Worm (Caenorhabditis elegans) whole organism, L1 larva: ENCODE results near the gene mltn-10.

ENCODE experiments used
- C34B4.2 ChIP-seq: sonication (generic microtip); optimal IDR thresholded peaks from 2 replicates; lab custom pipeline; 2017; ENCODE audit warnings: mild to moderate bottlenecking, missing genetic modification characterization, missing compliant biosample characterization
- Y116A8C.19 ChIP-seq: sonication (generic microtip); optimal IDR thresholded peaks from 2 replicates; lab custom pipeline; 2016; ENCODE audit warnings: missing compliant biosample characterization, missing genetic modification characterization, borderline replicate concordance
- aha-1 ChIP-seq: fragments of 150-350 bp; optimal IDR thresholded peaks from 2 replicates; lab custom pipeline; 2014; ENCODE audit warnings: missing biosample characterization, missing genetic modification characterization
- alr-1 ChIP-seq: fragments of 200-800 bp; sonication (Bioruptor generic); optimal IDR thresholded peaks from 2 replicates; lab custom pipeline; 2018; ENCODE audit warnings: borderline replicate concordance, mild to moderate bottlenecking, missing genetic modification characterization, missing compliant biosample characterization
- aly-2 ChIP-seq: fragments of 150-350 bp; optimal IDR thresholded peaks from 2 replicates; lab custom pipeline; 2014; ENCODE audit warnings: missing biosample characterization, missing genetic modification characterization
- ama-1 ChIP-seq: fragments of 150-350 bp; optimal IDR thresholded peaks from 2 replicates; lab custom pipeline; 2014
- blmp-1 ChIP-seq: fragments of 150-350 bp; optimal IDR thresholded peaks from 2 replicates; lab custom pipeline; 2014; ENCODE audit warnings: missing biosample characterization, missing genetic modification characterization
- ceh-63 ChIP-seq: fragments of 200-800 bp; sonication (Bioruptor generic); optimal IDR thresholded peaks from 2 replicates; lab custom pipeline; 2018; ENCODE audit warnings: mild to moderate bottlenecking, missing genetic modification characterization, missing compliant biosample characterization
- ceh-88 ChIP-seq: fragments of 200-800 bp; sonication (Bioruptor generic); IDR thresholded peaks from 2 replicates; pipeline ENCODE4 v1.3.6; 2022; ENCODE audit warnings: missing genetic modification characterization, missing compliant biosample characterization
- ces-1 ChIP-seq: fragments of 150-350 bp; optimal IDR thresholded peaks from 2 replicates; lab custom pipeline; 2014; ENCODE audit warnings: missing biosample characterization, missing genetic modification reagents, missing genetic modification characterization
- dpl-1 ChIP-seq, 3 experiments: fragments of 150-350 bp in 2 of 3; sonication (generic microtip) in 1 of 3; optimal IDR thresholded peaks; 2 replicates each; lab custom pipeline; 2014 to 2017; ENCODE audit warnings: missing biosample characterization in 3 of 3, missing genetic modification characterization in 3 of 3, missing genetic modification reagents in 3 of 3
- dsc-1 ChIP-seq: sonication (generic microtip); optimal IDR thresholded peaks from 2 replicates; lab custom pipeline; 2016; ENCODE audit warnings: mild to moderate bottlenecking, missing genetic modification characterization, missing compliant biosample characterization
- efl-1 ChIP-seq, 4 experiments: fragments of 150-350 bp; optimal IDR thresholded peaks in 3 of 4; peaks in 1 of 4; 1 replicate in 1 of 4; 2 replicates in 3 of 4; lab custom pipeline; 2014; ENCODE audit warnings: missing biosample characterization in 2 of 4, missing genetic modification characterization in 2 of 4, missing genetic modification reagents in 2 of 4
- egl-27 ChIP-seq, 2 experiments: fragments of 150-350 bp in 1 of 2; sonication (generic microtip); optimal IDR thresholded peaks; 3 replicates each; lab custom pipeline; 2017 to 2018; ENCODE audit warnings: missing biosample characterization in 2 of 2, missing genetic modification characterization in 2 of 2, missing genetic modification reagents in 2 of 2
- elt-2 ChIP-seq: sonication (generic microtip); optimal IDR thresholded peaks from 2 replicates; lab custom pipeline; 2016; ENCODE audit warnings: missing genetic modification characterization, mild to moderate bottlenecking, inconsistent platforms, missing compliant biosample characterization, missing genetic modification reagents
- elt-3 ChIP-seq, 6 experiments: fragments of 150-350 bp in 1 of 6; sonication (generic microtip); optimal IDR thresholded peaks; 2 replicates each; lab custom pipeline; 2017 to 2018; ENCODE audit warnings: missing biosample characterization in 6 of 6, missing genetic modification characterization in 6 of 6, inconsistent platforms in 1 of 6
- fos-1 ChIP-seq: fragments of 150-350 bp; optimal IDR thresholded peaks from 2 replicates; lab custom pipeline; 2014; ENCODE audit warnings: missing biosample characterization, missing genetic modification characterization
- grh-1 ChIP-seq: fragments of 200-800 bp; sonication (Bioruptor generic); IDR thresholded peaks from 2 replicates; pipeline ENCODE4 v1.3.6; 2022; ENCODE audit warnings: missing genetic modification reagents, missing genetic modification characterization, missing compliant biosample characterization
- hlh-17 ChIP-seq: fragments of 200-800 bp; sonication (Bioruptor generic); optimal IDR thresholded peaks from 2 replicates; lab custom pipeline; 2018; ENCODE audit warnings: missing genetic modification characterization, mild to moderate bottlenecking, missing compliant biosample characterization, moderate library complexity, borderline replicate concordance
- hlh-4 ChIP-seq: sonication (generic microtip); optimal IDR thresholded peaks from 2 replicates; lab custom pipeline; 2016; ENCODE audit warnings: mild to moderate bottlenecking, missing genetic modification characterization, missing compliant biosample characterization
- hpl-2 ChIP-seq: fragments of 150-350 bp; optimal IDR thresholded peaks from 2 replicates; lab custom pipeline; 2014; ENCODE audit warnings: missing biosample characterization, missing genetic modification reagents, missing genetic modification characterization
- irx-1 ChIP-seq: sonication (generic microtip); optimal IDR thresholded peaks from 2 replicates; lab custom pipeline; 2016; ENCODE audit warnings: missing genetic modification characterization, missing compliant biosample characterization
- isw-1 ChIP-seq: fragments of 200-800 bp; sonication (Bioruptor generic); IDR thresholded peaks from 2 replicates; pipeline ENCODE4 v1.3.6; 2022; ENCODE audit warnings: missing genetic modification characterization, missing compliant biosample characterization
- lin-13 ChIP-seq: fragments of 150-350 bp; optimal IDR thresholded peaks from 2 replicates; lab custom pipeline; 2014; ENCODE audit warnings: missing biosample characterization, missing genetic modification reagents, missing genetic modification characterization
- lin-15B ChIP-seq: fragments of 150-350 bp; sonication (generic microtip); optimal IDR thresholded peaks from 3 replicates; lab custom pipeline; 2014; ENCODE audit warnings: missing biosample characterization, missing genetic modification characterization
- lir-3 ChIP-seq: sonication (generic microtip); optimal IDR thresholded peaks from 2 replicates; lab custom pipeline; 2016; ENCODE audit warnings: mild to moderate bottlenecking, missing genetic modification characterization, moderate library complexity, missing compliant biosample characterization; ENCODE audit not compliant: poor library complexity
- lsy-2 ChIP-seq, 2 experiments: fragments of 150-350 bp; optimal IDR thresholded peaks; 2 replicates each; lab custom pipeline; 2014; ENCODE audit warnings: missing biosample characterization in 2 of 2, missing genetic modification characterization in 2 of 2
- mab-9 ChIP-seq: fragments of 200-800 bp; sonication (Bioruptor generic); IDR thresholded peaks from 2 replicates; pipeline ENCODE4 v1.3.6; 2022; ENCODE audit warnings: missing genetic modification reagents, missing genetic modification characterization, missing compliant biosample characterization
- mdl-1 ChIP-seq, 2 experiments: fragments of 150-350 bp; optimal IDR thresholded peaks; 2 replicates each; lab custom pipeline; 2014 to 2017; ENCODE audit warnings: missing biosample characterization in 2 of 2, missing genetic modification characterization in 2 of 2, inconsistent platforms in 1 of 2
- mef-2 ChIP-seq: fragments of 150-350 bp; optimal IDR thresholded peaks from 2 replicates; lab custom pipeline; 2014; ENCODE audit warnings: missing biosample characterization, missing genetic modification characterization
- nhr-237 ChIP-seq: fragments of 150-350 bp; optimal IDR thresholded peaks from 2 replicates; lab custom pipeline; 2014; ENCODE audit warnings: missing biosample characterization, missing genetic modification characterization
- nhr-28 ChIP-seq: fragments of 150-350 bp; optimal IDR thresholded peaks from 2 replicates; lab custom pipeline; 2014; ENCODE audit warnings: missing biosample characterization, missing genetic modification characterization
- nhr-47 ChIP-seq: sonication (generic microtip); optimal IDR thresholded peaks from 2 replicates; lab custom pipeline; 2016; ENCODE audit warnings: mild to moderate bottlenecking, missing genetic modification characterization, moderate library complexity, missing compliant biosample characterization
- nhr-71 ChIP-seq: sonication (generic microtip); optimal IDR thresholded peaks from 2 replicates; lab custom pipeline; 2016; ENCODE audit warnings: mild to moderate bottlenecking, missing genetic modification characterization, moderate library complexity, missing compliant biosample characterization
- nhr-77 ChIP-seq: fragments of 150-350 bp; optimal IDR thresholded peaks from 2 replicates; lab custom pipeline; 2014; ENCODE audit warnings: missing biosample characterization, missing genetic modification characterization
- nhr-84 ChIP-seq: sonication (generic microtip); optimal IDR thresholded peaks from 2 replicates; lab custom pipeline; 2017; ENCODE audit warnings: missing biosample characterization, missing genetic modification characterization
- nhr-85 ChIP-seq: sonication (generic microtip); peaks from one replicate; lab custom pipeline; 2016; ENCODE audit warnings: missing genetic modification characterization, inconsistent platforms, missing compliant biosample characterization
- nhr-90 ChIP-seq: sonication (generic microtip); optimal IDR thresholded peaks from 2 replicates; lab custom pipeline; 2016; ENCODE audit warnings: mild to moderate bottlenecking, missing genetic modification characterization, missing compliant biosample characterization; ENCODE audit not compliant: poor library complexity
- pag-3 ChIP-seq: sonication (generic microtip); optimal IDR thresholded peaks from 2 replicates; lab custom pipeline; 2017; ENCODE audit warnings: missing genetic modification characterization, mild to moderate bottlenecking, missing compliant biosample characterization, antibody characterized with exemption, borderline replicate concordance; ENCODE audit not compliant: insufficient read depth
- pqm-1 ChIP-seq: sonication (generic microtip); optimal IDR thresholded peaks from 3 replicates; lab custom pipeline; 2017; ENCODE audit warnings: missing biosample characterization, missing genetic modification characterization
- snpc-4 ChIP-seq: fragments of 150-350 bp; optimal IDR thresholded peaks from 2 replicates; lab custom pipeline; 2014; ENCODE audit warnings: missing biosample characterization, missing genetic modification characterization
- sptf-1 ChIP-seq: fragments of 150-350 bp; optimal IDR thresholded peaks from 2 replicates; lab custom pipeline; 2014; ENCODE audit warnings: missing biosample characterization, missing genetic modification characterization
- swsn-7 ChIP-seq: sonication (generic microtip); optimal IDR thresholded peaks from 2 replicates; lab custom pipeline; 2016; ENCODE audit warnings: missing genetic modification characterization, missing compliant biosample characterization
- tbx-2 ChIP-seq: sonication (generic microtip); optimal IDR thresholded peaks from 2 replicates; lab custom pipeline; 2016; ENCODE audit warnings: missing genetic modification characterization, missing compliant biosample characterization
- tlp-1 ChIP-seq: fragments of 150-350 bp; optimal IDR thresholded peaks from 2 replicates; lab custom pipeline; 2014; ENCODE audit warnings: missing biosample characterization, missing genetic modification characterization
- unc-130 ChIP-seq: fragments of 150-350 bp; optimal IDR thresholded peaks from 2 replicates; lab custom pipeline; 2017; ENCODE audit warnings: missing biosample characterization, missing genetic modification characterization, inconsistent platforms
- unc-62 ChIP-seq: fragments of 150-350 bp; optimal IDR thresholded peaks from 2 replicates; lab custom pipeline; 2014; ENCODE audit warnings: missing biosample characterization, missing genetic modification reagents, missing genetic modification characterization
- unc-98 ChIP-seq: fragments of 200-800 bp; sonication (Bioruptor generic); IDR thresholded peaks from 2 replicates; pipeline ENCODE4 v1.3.6; 2022; ENCODE audit warnings: missing genetic modification characterization, missing compliant biosample characterization
- vab-15 ChIP-seq: sonication (generic microtip); optimal IDR thresholded peaks from 2 replicates; lab custom pipeline; 2017; ENCODE audit warnings: missing genotype, mild to moderate bottlenecking, missing genetic modification characterization, missing compliant biosample characterization
- xbp-1 ChIP-seq: sonication (generic microtip); optimal IDR thresholded peaks from 2 replicates; lab custom pipeline; 2016; ENCODE audit warnings: missing genetic modification characterization, missing compliant biosample characterization
- zag-1 ChIP-seq: fragments of 150-350 bp; optimal IDR thresholded peaks from 2 replicates; lab custom pipeline; 2014; ENCODE audit warnings: missing biosample characterization, missing genetic modification characterization
- zip-4 ChIP-seq: fragments of 200-800 bp; sonication (Bioruptor generic); optimal IDR thresholded peaks from 2 replicates; lab custom pipeline; 2018; ENCODE audit warnings: mild to moderate bottlenecking, missing genetic modification characterization, moderate library complexity, missing compliant biosample characterization
- ztf-4 ChIP-seq: fragments of 150-350 bp; optimal IDR thresholded peaks from 2 replicates; lab custom pipeline; 2014; ENCODE audit warnings: missing biosample characterization, missing genetic modification characterization

mltn-10 gene

ce11 chrII:14645290-14645689 lies 22.4 kb downstream of the mltn-10 start:
- peak; percentile 12 for TF ChIP-seq irx-1
- no peak for TF ChIP-seq zag-1 (tag; lab: Kevin White, UChicago)
- TF ChIP-seq ceh-88: no peak
- no peak for TF ChIP-seq unc-62 (GFP tag; lab: Kevin White, UChicago)
- TF ChIP-seq aha-1 (tag; lab: Kevin White, UChicago): no peak
- no peak for TF ChIP-seq nhr-85 (tag; lab: Kevin White, UChicago)
- no peak for TF ChIP-seq isw-1 (GFP tag; lab: Robert Waterston, UW)
- no peak for TF ChIP-seq lin-15B
- no peak for TF ChIP-seq aly-2 (tag; lab: Kevin White, UChicago)
- no peak for TF ChIP-seq nhr-90 (tag; lab: Kevin White, UChicago)
- peak; percentile 52 for TF ChIP-seq tbx-2 (tag; lab: Kevin White, UChicago)
- no peak for TF ChIP-seq grh-1
- TF ChIP-seq ces-1 (GFP tag; lab: Kevin White, UChicago): no peak
- no peak for TF ChIP-seq nhr-237 (tag; lab: Kevin White, UChicago)
- no peak for TF ChIP-seq mab-9 (GFP tag; lab: Robert Waterston, UW)
- TF ChIP-seq elt-2 (tag; lab: Kevin White, UChicago): no peak
- no peak for TF ChIP-seq alr-1 (tag; lab: Kevin White, UChicago)
- no peak for TF ChIP-seq hpl-2 (GFP tag; lab: Kevin White, UChicago)
- TF ChIP-seq Y116A8C.19 (tag; lab: Kevin White, UChicago): no peak
- TF ChIP-seq fos-1 (tag; lab: Kevin White, UChicago): peak; percentile 5
- TF ChIP-seq unc-130 (tag; lab: Kevin White, UChicago): no peak
- no peak for TF ChIP-seq nhr-28
- no peak for TF ChIP-seq hlh-4
- peak; percentile 14 for TF ChIP-seq nhr-77 (tag; lab: Kevin White, UChicago)
- TF ChIP-seq lsy-2 (tag; optimal IDR thresholded peaks at IDR 0.05; lab: Kevin White, UChicago): peak; percentile 40 to 65
- TF ChIP-seq snpc-4 (tag; lab: Kevin White, UChicago): peak; percentile 74
- no peak for TF ChIP-seq ama-1
- TF ChIP-seq efl-1 (optimal IDR thresholded peaks at IDR 0.05; lab: Kevin White, UChicago): peak; percentile 57 to 63
- peak in 1 of 2 experiments; percentile 47 for TF ChIP-seq efl-1 (GFP tag; optimal IDR thresholded peaks at IDR 0.05 in 1 of 2; lab: Kevin White, UChicago)
- TF ChIP-seq sptf-1: no peak
- TF ChIP-seq blmp-1 (tag; lab: Kevin White, UChicago): peak; percentile 71
- peak; percentile 46 for TF ChIP-seq swsn-7 (tag; lab: Kevin White, UChicago)
- peak in 1 of 2 experiments; percentile 23 for TF ChIP-seq mdl-1 (tag; optimal IDR thresholded peaks at IDR 0.05; lab: Kevin White, UChicago)
- no peak for TF ChIP-seq dsc-1 (tag; lab: Kevin White, UChicago)
- TF ChIP-seq ceh-63: no peak
- no peak for TF ChIP-seq mef-2
- TF ChIP-seq dpl-1 (GFP tag; optimal IDR thresholded peaks at IDR 0.05; lab: Kevin White, UChicago): peak; percentile 12 to 21 (median 14)
- no peak for TF ChIP-seq tlp-1 (tag; lab: Kevin White, UChicago)
- TF ChIP-seq nhr-47: peak; percentile 35
- TF ChIP-seq egl-27 (tag; optimal IDR thresholded peaks at IDR 0.05; lab: Kevin White, UChicago): no peak
- TF ChIP-seq nhr-71 (tag; lab: Kevin White, UChicago): peak; percentile 72
- TF ChIP-seq vab-15 (tag; lab: Kevin White, UChicago): no peak
- TF ChIP-seq elt-3 (tag; optimal IDR thresholded peaks at IDR 0.05; lab: Kevin White, UChicago): peak in 1 of 6 experiments; percentile 7
- TF ChIP-seq C34B4.2 (tag; lab: Kevin White, UChicago): no peak
- no peak for TF ChIP-seq unc-98 (GFP tag; lab: Robert Waterston, UW)
- TF ChIP-seq xbp-1: no peak
- no peak for TF ChIP-seq zip-4 (GFP tag; lab: Kevin White, UChicago)
- TF ChIP-seq lin-13: no peak
- no peak for TF ChIP-seq pqm-1 (tag; lab: Kevin White, UChicago)
- no peak for TF ChIP-seq nhr-84 (tag; lab: Kevin White, UChicago)
- TF ChIP-seq lir-3 (tag; lab: Kevin White, UChicago): no peak
- TF ChIP-seq ztf-4 (tag; lab: Kevin White, UChicago): peak; percentile 6
- TF ChIP-seq hlh-17: no peak
- TF ChIP-seq pag-3 (tag; lab: Kevin White, UChicago): no peak
